Worm (Caenorhabditis elegans): ENCODE data around the gene mrpl-50.

- TF ChIP-seq lin-13 (tag; optimal IDR thresholded peaks at IDR 0.05) (no peak), unc-62 (GFP tag; optimal IDR thresholded peaks at IDR 0.05) (no peak), unc-39 (tag; optimal IDR thresholded peaks at IDR 0.05) (no peak), nhr-12 (tag; optimal IDR thresholded peaks at IDR 0.05) (no peak), ces-1 (GFP tag; optimal IDR thresholded peaks at IDR 0.05) (no peak), flh-1 (GFP tag; optimal IDR thresholded peaks at IDR 0.05) (no peak), pha-4 (tag; optimal IDR thresholded peaks at IDR 0.05) (no peak), snpc-4 (tag; optimal IDR thresholded peaks at IDR 0.05) (no peak), elt-3 (tag; optimal IDR thresholded peaks at IDR 0.05) (no peak), sem-2 (GFP tag; optimal IDR thresholded peaks at IDR 0.05) (no peak), ceh-83 (GFP tag; optimal IDR thresholded peaks at IDR 0.05) (no peak), blmp-1 (tag; optimal IDR thresholded peaks at IDR 0.05) (no peak), nhr-76 (tag; optimal IDR thresholded peaks at IDR 0.05) (no peak)
Measured at ce11 chrII:8897244-8897643, 32.4 kb upstream of the mrpl-50 start.
